Fruit fly (Drosophila melanogaster) whole organism, embryonic: ENCODE results near the gene CG33233.

ENCODE experiments used
- Asciz ChIP-seq: fragments of 200-800 bp; sonication (Bioruptor generic); optimal IDR thresholded peaks from 2 replicates; lab custom pipeline; 2017; ENCODE audit warnings: missing biosample characterization, mild to moderate bottlenecking, missing genetic modification characterization, missing genetic modification reagents
- C15 ChIP-seq: fragments of 200-800 bp; sonication (Bioruptor generic); IDR thresholded peaks from 3 replicates; pipeline ENCODE4 v1.3.6; 2022; ENCODE audit warnings: missing biosample characterization, missing genetic modification characterization
- CG10979 ChIP-seq: fragments of 200-800 bp; sonication (Bioruptor generic); optimal IDR thresholded peaks from 2 replicates; lab custom pipeline; 2018; ENCODE audit warnings: missing biosample characterization, mild to moderate bottlenecking, missing genetic modification characterization, moderate library complexity
- CG11504 ChIP-seq: fragments of 200-800 bp; sonication (Bioruptor generic); optimal IDR thresholded peaks from 3 replicates; lab custom pipeline; 2019; ENCODE audit warnings: missing biosample characterization, mild to moderate bottlenecking, missing genetic modification characterization, moderate library complexity
- CG12659 ChIP-seq: fragments of 200-800 bp; sonication (Bioruptor generic); optimal IDR thresholded peaks from 3 replicates; lab custom pipeline; 2017; ENCODE audit warnings: mild to moderate bottlenecking, missing biosample characterization, missing genetic modification reagents, missing genetic modification characterization
- CG13296 ChIP-seq: fragments of 200-800 bp; sonication (Bioruptor generic); optimal IDR thresholded peaks from 3 replicates; lab custom pipeline; 2018; ENCODE audit warnings: missing biosample characterization, mild to moderate bottlenecking, missing genetic modification characterization
- CG13424 ChIP-seq: fragments of 200-800 bp; sonication (Bioruptor generic); optimal IDR thresholded peaks from 2 replicates; lab custom pipeline; 2019; ENCODE audit warnings: missing biosample characterization, mild to moderate bottlenecking, missing genetic modification characterization, moderate library complexity
- CG15514 ChIP-seq: fragments of 200-800 bp; sonication (Bioruptor generic); optimal IDR thresholded peaks from 3 replicates; lab custom pipeline; 2017; ENCODE audit warnings: missing biosample characterization, missing genetic modification characterization, mild to moderate bottlenecking, moderate library complexity, missing genetic modification reagents
- CG17186 ChIP-seq: fragments of 200-800 bp; sonication (Bioruptor generic); optimal IDR thresholded peaks from 3 replicates; lab custom pipeline; 2017; ENCODE audit warnings: missing biosample characterization, missing genetic modification reagents, missing genetic modification characterization
- CG3163 ChIP-seq: fragments of 200-800 bp; sonication (Bioruptor generic); optimal IDR thresholded peaks from 3 replicates; lab custom pipeline; 2016; ENCODE audit warnings: missing biosample characterization, missing genetic modification characterization
- CG33557 ChIP-seq: fragments of 200-800 bp; sonication (Bioruptor generic); optimal IDR thresholded peaks from 2 replicates; lab custom pipeline; 2019; ENCODE audit warnings: missing biosample characterization, mild to moderate bottlenecking, missing genetic modification characterization, moderate library complexity
- CG3838 ChIP-seq: fragments of 200-800 bp; sonication (Bioruptor generic); optimal IDR thresholded peaks from 3 replicates; lab custom pipeline; 2016; ENCODE audit warnings: missing biosample characterization, missing genetic modification characterization
- CG43689 ChIP-seq: fragments of 200-800 bp; sonication (Bioruptor generic); IDR thresholded peaks from 2 replicates; pipeline ENCODE4 v1.3.6; 2022; ENCODE audit warnings: missing biosample characterization, missing genetic modification characterization
- CG5245 ChIP-seq: fragments of 200-800 bp; sonication (Bioruptor generic); optimal IDR thresholded peaks from 3 replicates; lab custom pipeline; 2016; ENCODE audit warnings: missing biosample characterization, missing genetic modification characterization
- CG8089 ChIP-seq: fragments of 200-800 bp; sonication (Bioruptor generic); optimal IDR thresholded peaks from 3 replicates; lab custom pipeline; 2016; ENCODE audit warnings: missing biosample characterization, missing genetic modification characterization
- CG8281 ChIP-seq: fragments of 200-800 bp; sonication (Bioruptor generic); optimal IDR thresholded peaks from 2 replicates; lab custom pipeline; 2018; ENCODE audit warnings: missing biosample characterization, mild to moderate bottlenecking, missing genetic modification characterization, moderate library complexity
- CG8944 ChIP-seq: fragments of 200-800 bp; sonication (Bioruptor generic); optimal IDR thresholded peaks from 3 replicates; lab custom pipeline; 2016; ENCODE audit warnings: missing biosample characterization, missing genetic modification characterization
- CG9609 ChIP-seq: fragments of 200-800 bp; sonication (Bioruptor generic); optimal IDR thresholded peaks from 3 replicates; lab custom pipeline; 2016; ENCODE audit warnings: missing biosample characterization, missing genetic modification characterization
- CG9932 ChIP-seq: fragments of 200-800 bp; sonication (Bioruptor generic); IDR thresholded peaks from 2 replicates; pipeline ENCODE4 v1.3.6; 2022; ENCODE audit warnings: missing biosample characterization, missing genetic modification characterization
- CoRest ChIP-seq: fragments of 200-800 bp; sonication (Bioruptor generic); optimal IDR thresholded peaks from 3 replicates; lab custom pipeline; 2018; ENCODE audit warnings: missing biosample characterization, mild to moderate bottlenecking, missing genetic modification characterization, moderate library complexity
- Dad ChIP-seq: fragments of 200-800 bp; sonication (Bioruptor generic); optimal IDR thresholded peaks from 3 replicates; lab custom pipeline; 2016; ENCODE audit warnings: missing biosample characterization, missing genetic modification characterization
- Fer3 ChIP-seq: fragments of 200-800 bp; sonication (Bioruptor generic); optimal IDR thresholded peaks from 2 replicates; lab custom pipeline; 2018; ENCODE audit warnings: missing biosample characterization, mild to moderate bottlenecking, missing genetic modification characterization, moderate library complexity
- Gsc ChIP-seq: fragments of 200-800 bp; sonication (Bioruptor generic); IDR thresholded peaks from 2 replicates; pipeline ENCODE4 v1.3.6; 2022; ENCODE audit warnings: missing biosample characterization, missing genetic modification characterization
- HLHmδ ChIP-seq: fragments of 200-800 bp; sonication (Bioruptor generic); optimal IDR thresholded peaks from 2 replicates; lab custom pipeline; 2018; ENCODE audit warnings: missing biosample characterization, mild to moderate bottlenecking, missing genetic modification characterization, moderate library complexity
- HmgD ChIP-seq: fragments of 200-800 bp; sonication (Bioruptor generic); optimal IDR thresholded peaks from 3 replicates; lab custom pipeline; 2016; ENCODE audit warnings: missing biosample characterization, missing genetic modification characterization
- Lhr ChIP-seq: fragments of 200-800 bp; sonication (Bioruptor generic); optimal IDR thresholded peaks from 3 replicates; lab custom pipeline; 2017; ENCODE audit warnings: mild to moderate bottlenecking, missing biosample characterization, missing genetic modification reagents, missing genetic modification characterization
- Mes4 ChIP-seq: fragments of 200-800 bp; sonication (Bioruptor generic); optimal IDR thresholded peaks from 2 replicates; lab custom pipeline; 2016; ENCODE audit warnings: missing biosample characterization, missing genetic modification characterization
- NFAT ChIP-seq: fragments of 200-800 bp; sonication (Bioruptor generic); IDR thresholded peaks from 2 replicates; pipeline ENCODE4 v1.3.6; 2022; ENCODE audit warnings: missing biosample characterization, missing genetic modification characterization
- PHDP ChIP-seq: fragments of 200-800 bp; sonication (Bioruptor generic); optimal IDR thresholded peaks from 3 replicates; lab custom pipeline; 2018; ENCODE audit warnings: missing biosample characterization, mild to moderate bottlenecking, missing genetic modification characterization, moderate library complexity
- Rfx ChIP-seq: fragments of 200-800 bp; sonication (Bioruptor generic); IDR thresholded peaks from 2 replicates; pipeline ENCODE4 v1.3.6; 2022; ENCODE audit warnings: missing biosample characterization, missing genetic modification characterization
- al ChIP-seq: fragments of 200-800 bp; sonication (Bioruptor generic); IDR thresholded peaks from 2 replicates; pipeline ENCODE4 v1.3.6; 2022; ENCODE audit warnings: missing biosample characterization, missing genetic modification characterization
- cwo ChIP-seq: fragments of 200-800 bp; sonication (Bioruptor generic); optimal IDR thresholded peaks from 3 replicates; lab custom pipeline; 2017; ENCODE audit warnings: missing biosample characterization, missing genetic modification characterization, mild to moderate bottlenecking, moderate library complexity, missing genetic modification reagents
- emc ChIP-seq: fragments of 200-800 bp; sonication (Bioruptor generic); optimal IDR thresholded peaks from 2 replicates; lab custom pipeline; 2016; ENCODE audit warnings: missing biosample characterization, missing genetic modification characterization
- exex ChIP-seq: fragments of 200-800 bp; sonication (Bioruptor generic); optimal IDR thresholded peaks from 4 replicates; lab custom pipeline; 2018; ENCODE audit warnings: missing biosample characterization, mild to moderate bottlenecking, missing genetic modification characterization, moderate library complexity
- gce ChIP-seq: fragments of 200-800 bp; sonication (Bioruptor generic); IDR thresholded peaks from 3 replicates; pipeline ENCODE4 v1.3.6; 2022; ENCODE audit warnings: missing biosample characterization, missing genetic modification characterization
- gfzf ChIP-seq: fragments of 200-800 bp; sonication (Bioruptor generic); optimal IDR thresholded peaks from 2 replicates; lab custom pipeline; 2016; ENCODE audit warnings: missing biosample characterization, mild to moderate bottlenecking, missing genetic modification characterization, moderate library complexity
- ham ChIP-seq: fragments of 200-800 bp; sonication (Bioruptor generic); IDR thresholded peaks from 2 replicates; pipeline ENCODE4 v1.3.6; 2022; ENCODE audit warnings: missing biosample characterization, missing genetic modification characterization
- kay ChIP-seq: fragments of 200-800 bp; sonication (Bioruptor generic); optimal IDR thresholded peaks from 2 replicates; lab custom pipeline; 2016; ENCODE audit warnings: missing biosample characterization, missing genetic modification characterization
- kni ChIP-seq: fragments of 200-800 bp; sonication (Bioruptor generic); optimal IDR thresholded peaks from 3 replicates; lab custom pipeline; 2017; ENCODE audit warnings: mild to moderate bottlenecking, missing biosample characterization, missing genetic modification reagents, missing genetic modification characterization
- knrl ChIP-seq: fragments of 200-800 bp; sonication (Bioruptor generic); IDR thresholded peaks from 3 replicates; pipeline ENCODE4 v1.3.6; 2022; ENCODE audit warnings: missing biosample characterization, missing genetic modification characterization; ENCODE audit not compliant: partially characterized antibody
- nmo ChIP-seq: fragments of 200-800 bp; sonication (Bioruptor generic); optimal IDR thresholded peaks from 2 replicates; lab custom pipeline; 2018; ENCODE audit warnings: missing biosample characterization, mild to moderate bottlenecking, missing genetic modification characterization, moderate library complexity
- odd ChIP-seq: fragments of 200-800 bp; sonication (Bioruptor generic); optimal IDR thresholded peaks from 2 replicates; lab custom pipeline; 2017; ENCODE audit warnings: missing biosample characterization, mild to moderate bottlenecking, missing genetic modification characterization
- pb ChIP-seq: fragments of 200-800 bp; sonication (Bioruptor generic); optimal IDR thresholded peaks from 3 replicates; lab custom pipeline; 2016; ENCODE audit warnings: missing biosample characterization, missing genetic modification characterization
- pita ChIP-seq: fragments of 200-800 bp; sonication (Bioruptor generic); optimal IDR thresholded peaks from 2 replicates; lab custom pipeline; 2017; ENCODE audit warnings: missing biosample characterization, mild to moderate bottlenecking, missing genetic modification characterization
- ranshi ChIP-seq: fragments of 200-800 bp; sonication (Bioruptor generic); IDR thresholded peaks from 2 replicates; pipeline ENCODE4 v1.3.6; 2022; ENCODE audit warnings: missing biosample characterization, missing genetic modification characterization
- trem ChIP-seq: fragments of 200-800 bp; optimal IDR thresholded peaks from 3 replicates; lab custom pipeline; 2019; ENCODE audit warnings: missing biosample characterization, mild to moderate bottlenecking, missing genetic modification characterization, moderate library complexity
- wdn ChIP-seq: fragments of 200-800 bp; sonication (Bioruptor generic); IDR thresholded peaks from 2 replicates; pipeline ENCODE4 v1.3.6; 2022; ENCODE audit warnings: missing biosample characterization, missing genetic modification characterization
- zen ChIP-seq: fragments of 200-800 bp; sonication (Bioruptor generic); optimal IDR thresholded peaks from 3 replicates; lab custom pipeline; 2018; ENCODE audit warnings: missing biosample characterization, mild to moderate bottlenecking, missing genetic modification characterization, moderate library complexity

The CG33233 gene

dm6 chr3L:2634929-2635799, 24.3 kb upstream of the CG33233 start (continued):
- TF ChIP-seq CG13424 (tag; lab: Kevin White, UChicago) (peak; percentile 59), CG33557 (peak; percentile 88), kni (GFP tag; lab: Kevin White, UChicago) (peak; percentile 94), ranshi (peak; percentile 76), zen (tag; lab: Kevin White, UChicago) (peak; percentile 75), CG11504 (tag; lab: Kevin White, UChicago) (peak; percentile 68), HmgD (GFP tag; lab: Kevin White, UChicago) (peak; percentile 54), CG8281 (tag; lab: Kevin White, UChicago) (peak; percentile 50), ham (GFP tag; lab: Robert Waterston, UW) (peak; percentile 44; the same call in 1 of the 2 replicates), Rfx (GFP tag; lab: Robert Waterston, UW) (peak; percentile 88), knrl (GFP tag; lab: Robert Waterston, UW) (peak; percentile 67; the same call in 2 of the 3 replicates), CG15514 (GFP tag; lab: Kevin White, UChicago) (peak; percentile 90), CG9932 (peak; percentile 68), cwo (GFP tag; lab: Kevin White, UChicago) (peak; percentile 48), nmo (GFP tag; lab: Kevin White, UChicago) (peak; percentile 67), Asciz (GFP tag; lab: Kevin White, UChicago) (peak; percentile 74), CG8944 (GFP tag; lab: Kevin White, UChicago) (peak; percentile 10), exex (peak; percentile 30), Gsc (GFP tag; lab: Robert Waterston, UW) (no peak), gfzf (peak; percentile 32), pb (GFP tag; lab: Kevin White, UChicago) (peak; percentile 84), CG10979 (tag; lab: Kevin White, UChicago) (peak; percentile 67), PHDP (peak; percentile 83), Dad (GFP tag; lab: Kevin White, UChicago) (peak; percentile 92), CG5245 (GFP tag; lab: Kevin White, UChicago) (peak; percentile 41), NFAT (peak; percentile 85), CG8089 (GFP tag; lab: Kevin White, UChicago) (peak; percentile 79), CG43689 (GFP tag; lab: Robert Waterston, UW) (0 out of 2 replicates have a peak, but pooled peaks have one; percentile 45), kay (no peak), CG3838 (GFP tag; lab: Kevin White, UChicago) (peak; percentile 46), C15 (peak; percentile 50; the same call in 1 of the 3 replicates), Fer3 (tag; lab: Kevin White, UChicago) (peak; percentile 81), CG3163 (GFP tag; lab: Kevin White, UChicago) (peak; percentile 61), odd (GFP tag; lab: Kevin White, UChicago) (peak; percentile 93), emc (GFP tag; lab: Kevin White, UChicago) (peak; percentile 83), CG17186 (GFP tag; lab: Kevin White, UChicago) (peak; percentile 98), Mes4 (GFP tag; lab: Kevin White, UChicago) (peak; percentile 84), CoRest (tag; lab: Kevin White, UChicago) (peak; percentile 68), gce (GFP tag; lab: Robert Waterston, UW) (peak; percentile 82; the same call in 2 of the 3 replicates), pita (no peak), CG9609 (GFP tag; lab: Kevin White, UChicago) (peak; percentile 68), CG13296 (GFP tag; lab: Kevin White, UChicago) (peak; percentile 93), wdn (GFP tag; lab: Robert Waterston, UW) (peak; percentile 67), Lhr (no peak), trem (peak; percentile 77), HLHmδ (GFP tag; lab: Kevin White, UChicago) (peak; percentile 97), CG12659 (peak; percentile 95), al (GFP tag; lab: Robert Waterston, UW) (peak; percentile 62; the same call in 1 of the 2 replicates)
